Worm (Caenorhabditis elegans): ENCODE results near the gene myrf-2.
A peak's percentile ranks its signal among the peaks of the same experiment; 100 is the strongest.

DNA sequence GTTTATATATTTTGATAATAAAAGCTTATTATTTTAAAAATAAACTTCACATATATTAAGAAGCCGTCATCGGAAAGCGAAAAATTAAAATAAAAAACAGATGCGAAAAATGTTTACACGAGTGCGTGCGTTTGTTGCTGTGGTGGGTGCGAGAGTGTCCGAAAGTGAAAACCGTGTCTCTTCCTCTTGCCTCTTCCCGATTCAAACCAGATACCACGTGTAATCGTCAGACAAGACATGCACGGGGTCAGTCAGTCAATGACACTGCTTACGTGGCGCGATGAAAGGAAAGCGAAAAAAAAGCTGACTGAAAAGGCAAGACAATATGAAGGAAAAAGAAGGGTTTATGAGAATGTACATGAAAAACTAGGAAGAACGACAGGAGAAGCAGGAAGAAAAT is 36.7 kb upstream of the myrf-2 start:
- TF ChIP-seq zag-1 (tag; optimal IDR thresholded peaks at IDR 0.05) (no peak), gmeb-1 (tag; optimal IDR thresholded peaks at IDR 0.05) (no peak), snpc-4 (tag; optimal IDR thresholded peaks at IDR 0.05) (no peak), ceh-82 (tag; optimal IDR thresholded peaks at IDR 0.05) (no peak), unc-62 (GFP tag; optimal IDR thresholded peaks at IDR 0.05) (no peak), nhr-237 (tag; optimal IDR thresholded peaks at IDR 0.05) (no peak), unc-55 (GFP tag; optimal IDR thresholded peaks at IDR 0.05) (peak; percentile 1), egl-27 (tag; optimal IDR thresholded peaks at IDR 0.05) (no peak), nhr-77 (tag; optimal IDR thresholded peaks at IDR 0.05) (no peak), alr-1 (tag; optimal IDR thresholded peaks at IDR 0.05) (no peak), dmd-4 (tag; optimal IDR thresholded peaks at IDR 0.05) (no peak), lsy-2 (tag; optimal IDR thresholded peaks at IDR 0.05) (no peak), ama-1 (optimal IDR thresholded peaks at IDR 0.05) (no peak), unc-39 (tag; optimal IDR thresholded peaks at IDR 0.05) (no peak)
